Worm (Caenorhabditis elegans): ENCODE results near the gene snt-6.

snt-6 gene

ce11 chrII:750155-750554, at the start of gene snt-6:
Gene snt-6 (minus strand): TSS chrII:750212.
- TF ChIP-seq mdl-1 (tag; optimal IDR thresholded peaks at IDR 0.05), result no peak

- no peak for TF ChIP-seq nhr-23 (tag; optimal IDR thresholded peaks at IDR 0.05)
- TF ChIP-seq egl-5 (tag; optimal IDR thresholded peaks at IDR 0.05), result no peak
- no peak for TF ChIP-seq fos-1 (tag; optimal IDR thresholded peaks at IDR 0.05)
- no peak for TF ChIP-seq ztf-11 (tag; optimal IDR thresholded peaks at IDR 0.05)
- TF ChIP-seq fkh-10 (GFP tag; optimal IDR thresholded peaks at IDR 0.05), result no peak
- TF ChIP-seq nhr-12 (tag; optimal IDR thresholded peaks at IDR 0.05), result no peak
- no peak for TF ChIP-seq ceh-9 (tag; optimal IDR thresholded peaks at IDR 0.05)
- no peak for TF ChIP-seq ceh-82 (tag; optimal IDR thresholded peaks at IDR 0.05)
- TF ChIP-seq unc-39 (tag; optimal IDR thresholded peaks at IDR 0.05), result no peak
- TF ChIP-seq nhr-77 (tag; optimal IDR thresholded peaks at IDR 0.05), result no peak
- no peak for TF ChIP-seq eor-1 (tag; optimal IDR thresholded peaks at IDR 0.05)
- TF ChIP-seq tbx-2 (tag; optimal IDR thresholded peaks at IDR 0.05), result no peak
- TF ChIP-seq snpc-4 (tag; optimal IDR thresholded peaks at IDR 0.05), result no peak
- no peak for TF ChIP-seq pha-4 (tag; optimal IDR thresholded peaks at IDR 0.05)
Observed at ce11 chrII:799700-800099, 49.7 kb upstream of the snt-6 start, which contains the start of gene F46F5.14. Gene F46F5.14 (plus strand): TSS chrII:800000.

- TF ChIP-seq sea-2 (GFP tag; optimal IDR thresholded peaks at IDR 0.05) (no peak), nhr-77 (tag; optimal IDR thresholded peaks at IDR 0.05) (no peak)
Observed at ce11 chrII:797445-797844, 47.4 kb upstream of the snt-6 start.

ce11 chrII:796916-797315, 46.9 kb upstream of the snt-6 start:
- TF ChIP-seq elt-3 (tag; optimal IDR thresholded peaks at IDR 0.05) (no peak), ceh-16 (tag; optimal IDR thresholded peaks at IDR 0.05) (no peak), skn-1 (tag; optimal IDR thresholded peaks at IDR 0.05) (no peak), fos-1 (tag; optimal IDR thresholded peaks at IDR 0.05) (no peak), nfya-1 (tag; optimal IDR thresholded peaks at IDR 0.05; ENCODE audit: insufficient read depth) (no peak), nhr-77 (tag; optimal IDR thresholded peaks at IDR 0.05) (no peak), egl-5 (tag; optimal IDR thresholded peaks at IDR 0.05) (no peak), daf-12 (tag; optimal IDR thresholded peaks at IDR 0.05) (no peak), snpc-4 (tag; optimal IDR thresholded peaks at IDR 0.05) (no peak)

ce11 chrII:791828-792227, 41.8 kb upstream of the snt-6 start, which contains the start of gene F46F5.1:
Gene F46F5.1 (minus strand): TSS chrII:791928.
- TF ChIP-seq elt-3 (tag; optimal IDR thresholded peaks at IDR 0.05), result no peak
- TF ChIP-seq unc-62 (GFP tag; optimal IDR thresholded peaks at IDR 0.05), result no peak
- TF ChIP-seq skn-1 (tag; optimal IDR thresholded peaks at IDR 0.05), result no peak
- TF ChIP-seq nhr-43 (tag; optimal IDR thresholded peaks at IDR 0.05; ENCODE audit: poor library complexity, severe bottlenecking), result no peak
- no peak for TF ChIP-seq hmg-11 (tag; optimal IDR thresholded peaks at IDR 0.05)
- TF ChIP-seq elt-1 (tag; optimal IDR thresholded peaks at IDR 0.05), result no peak
- no peak for TF ChIP-seq ztf-4 (tag; optimal IDR thresholded peaks at IDR 0.05)
- TF ChIP-seq ceh-16 (tag; optimal IDR thresholded peaks at IDR 0.05), result no peak
- TF ChIP-seq nhr-25 (tag; optimal IDR thresholded peaks at IDR 0.05), result no peak
- TF ChIP-seq egl-27 (tag; optimal IDR thresholded peaks at IDR 0.05), result no peak
- TF ChIP-seq pha-4 (tag; optimal IDR thresholded peaks at IDR 0.05), result no peak
- no peak for TF ChIP-seq nhr-77 (tag; optimal IDR thresholded peaks at IDR 0.05)
- no peak for TF ChIP-seq nhr-12 (tag; optimal IDR thresholded peaks at IDR 0.05)
- TF ChIP-seq ceh-82 (tag; optimal IDR thresholded peaks at IDR 0.05), result no peak
- no peak for TF ChIP-seq elt-2 (tag; optimal IDR thresholded peaks at IDR 0.05)
- TF ChIP-seq lin-39 (tag; optimal IDR thresholded peaks at IDR 0.05), result no peak
- TF ChIP-seq nhr-67 (tag; optimal IDR thresholded peaks at IDR 0.05), result no peak
- TF ChIP-seq fos-1 (tag; optimal IDR thresholded peaks at IDR 0.05), result no peak
- no peak for TF ChIP-seq egl-5 (tag; optimal IDR thresholded peaks at IDR 0.05)

- no peak for TF ChIP-seq elt-3 (tag; optimal IDR thresholded peaks at IDR 0.05)
- no peak for TF ChIP-seq nhr-77 (tag; optimal IDR thresholded peaks at IDR 0.05)
- TF ChIP-seq skn-1 (tag; optimal IDR thresholded peaks at IDR 0.05), result no peak
- no peak for TF ChIP-seq ztf-4 (tag; optimal IDR thresholded peaks at IDR 0.05)
- no peak for TF ChIP-seq nhr-43 (tag; optimal IDR thresholded peaks at IDR 0.05; ENCODE audit: poor library complexity, severe bottlenecking)
Observed at ce11 chrII:788139-788538, 38.1 kb upstream of the snt-6 start, which contains the start of gene F46F5.15. Gene F46F5.15 (plus strand): TSS chrII:788439.

All from whole organism, L3 larva.